Worm (Caenorhabditis elegans) whole organism, late embryonic: ENCODE measurements around the gene F01G10.4.
A peak's percentile ranks its signal among the peaks of the same experiment; 100 is the strongest.

Source experiments
- C38D4.7 ChIP-seq: fragments of 200-800 bp; sonication (Bioruptor generic); optimal IDR thresholded peaks from 2 replicates; lab custom pipeline; 2018; ENCODE audit warnings: mild to moderate bottlenecking, missing genetic modification characterization, moderate library complexity, missing compliant biosample characterization
- F13H6.1 ChIP-seq: sonication (generic microtip); optimal IDR thresholded peaks from 2 replicates; lab custom pipeline; 2016; ENCODE audit warnings: missing genetic modification characterization, missing compliant biosample characterization
- Y22D7AL.16 ChIP-seq: sonication (generic microtip); optimal IDR thresholded peaks from 2 replicates; lab custom pipeline; 2016; ENCODE audit warnings: missing genetic modification characterization, missing compliant biosample characterization
- ama-1 ChIP-seq: fragments of 150-350 bp; optimal IDR thresholded peaks from 2 replicates; lab custom pipeline; 2014
- ceh-18 ChIP-seq: sonication (generic microtip); optimal IDR thresholded peaks from 2 replicates; lab custom pipeline; 2016; ENCODE audit warnings: missing genetic modification characterization, missing compliant biosample characterization
- ceh-19 ChIP-seq: fragments of 200-800 bp; sonication (Bioruptor generic); optimal IDR thresholded peaks from 2 replicates; lab custom pipeline; 2018; ENCODE audit warnings: mild to moderate bottlenecking, missing genetic modification characterization, missing compliant biosample characterization
- ceh-2 ChIP-seq: sonication (generic microtip); optimal IDR thresholded peaks from 2 replicates; lab custom pipeline; 2016; ENCODE audit warnings: missing genotype, missing genetic modification characterization, missing compliant biosample characterization
- ceh-22 ChIP-seq: sonication (generic microtip); optimal IDR thresholded peaks from 2 replicates; lab custom pipeline; 2017; ENCODE audit warnings: missing biosample characterization, missing genetic modification characterization
- ceh-31 ChIP-seq: sonication (generic microtip); optimal IDR thresholded peaks from 2 replicates; lab custom pipeline; 2016; ENCODE audit warnings: missing genetic modification characterization, missing compliant biosample characterization
- ceh-48 ChIP-seq: sonication (generic microtip); optimal IDR thresholded peaks from 2 replicates; lab custom pipeline; 2016; ENCODE audit warnings: missing genetic modification characterization, inconsistent platforms, missing compliant biosample characterization
- ceh-9 ChIP-seq: sonication (generic microtip); optimal IDR thresholded peaks from 2 replicates; lab custom pipeline; 2016; ENCODE audit warnings: mild to moderate bottlenecking, missing genetic modification characterization, inconsistent platforms, missing compliant biosample characterization
- che-1 ChIP-seq: sonication (generic microtip); optimal IDR thresholded peaks from 2 replicates; lab custom pipeline; 2016; ENCODE audit warnings: mild to moderate bottlenecking, missing genetic modification characterization, missing compliant biosample characterization
- dmd-4 ChIP-seq: sonication (generic microtip); optimal IDR thresholded peaks from 2 replicates; lab custom pipeline; 2016; ENCODE audit warnings: borderline replicate concordance, missing genetic modification characterization, missing compliant biosample characterization
- elt-4 ChIP-seq: sonication (generic microtip); optimal IDR thresholded peaks from 2 replicates; lab custom pipeline; 2016; ENCODE audit warnings: missing genetic modification characterization, missing compliant biosample characterization
- ets-4 ChIP-seq: sonication (generic microtip); optimal IDR thresholded peaks from 2 replicates; lab custom pipeline; 2016; ENCODE audit warnings: missing genetic modification characterization, missing compliant biosample characterization
- eyg-1 ChIP-seq: sonication (generic microtip); optimal IDR thresholded peaks from 2 replicates; lab custom pipeline; 2016; ENCODE audit warnings: missing genotype, missing genetic modification characterization, missing compliant biosample characterization
- fkh-10 ChIP-seq: fragments of 150-350 bp; optimal IDR thresholded peaks from 2 replicates; lab custom pipeline; 2014; ENCODE audit warnings: missing biosample characterization, missing genetic modification reagents, missing genetic modification characterization
- gmeb-2 ChIP-seq: sonication (generic microtip); optimal IDR thresholded peaks from 2 replicates; lab custom pipeline; 2016; ENCODE audit warnings: missing genetic modification characterization, inconsistent platforms, missing compliant biosample characterization
- hlh-13 ChIP-seq: fragments of 200-800 bp; sonication (Bioruptor generic); optimal IDR thresholded peaks from 2 replicates; lab custom pipeline; 2018; ENCODE audit warnings: mild to moderate bottlenecking, missing genetic modification characterization, missing compliant biosample characterization
- hlh-15 ChIP-seq: sonication (generic microtip); optimal IDR thresholded peaks from 2 replicates; lab custom pipeline; 2016; ENCODE audit warnings: missing genetic modification characterization, missing compliant biosample characterization
- lin-11 ChIP-seq: fragments of 200-800 bp; sonication (Bioruptor generic); optimal IDR thresholded peaks from 2 replicates; lab custom pipeline; 2018; ENCODE audit warnings: mild to moderate bottlenecking, missing genetic modification characterization, missing compliant biosample characterization
- nfya-1 ChIP-seq: sonication (generic microtip); optimal IDR thresholded peaks from 2 replicates; lab custom pipeline; 2017; ENCODE audit warnings: missing genetic modification characterization, mild to moderate bottlenecking, missing compliant biosample characterization, antibody characterized with exemption, moderate library complexity
- nhr-11 ChIP-seq: fragments of 150-350 bp; optimal IDR thresholded peaks from 2 replicates; lab custom pipeline; 2014; ENCODE audit warnings: missing biosample characterization, missing genetic modification characterization
- nhr-232 ChIP-seq: sonication (generic microtip); optimal IDR thresholded peaks from 2 replicates; lab custom pipeline; 2016; ENCODE audit warnings: missing genetic modification characterization, missing compliant biosample characterization
- npax-4 ChIP-seq: sonication (generic microtip); optimal IDR thresholded peaks from 2 replicates; lab custom pipeline; 2016; ENCODE audit warnings: missing genetic modification characterization, missing compliant biosample characterization
- pha-2 ChIP-seq: sonication (generic microtip); optimal IDR thresholded peaks from 2 replicates; lab custom pipeline; 2017; ENCODE audit warnings: mild to moderate bottlenecking, missing genetic modification characterization, missing compliant biosample characterization
- ref-2 ChIP-seq: sonication (generic microtip); optimal IDR thresholded peaks from 2 replicates; lab custom pipeline; 2016; ENCODE audit warnings: missing genetic modification characterization, missing compliant biosample characterization
- rnt-1 ChIP-seq: sonication (generic microtip); optimal IDR thresholded peaks from 2 replicates; lab custom pipeline; 2016; ENCODE audit warnings: missing genetic modification characterization, missing compliant biosample characterization
- sdc-2 ChIP-seq: sonication (generic microtip); optimal IDR thresholded peaks from 2 replicates; lab custom pipeline; 2016; ENCODE audit warnings: missing genotype, missing genetic modification characterization, missing compliant biosample characterization
- syd-9 ChIP-seq: sonication (generic microtip); optimal IDR thresholded peaks from 2 replicates; lab custom pipeline; 2016; ENCODE audit warnings: mild to moderate bottlenecking, missing genetic modification characterization, moderate library complexity, missing compliant biosample characterization
- tbx-2 ChIP-seq: sonication (generic microtip); optimal IDR thresholded peaks from 2 replicates; lab custom pipeline; 2016; ENCODE audit warnings: missing genetic modification characterization, missing compliant biosample characterization
- tbx-7 ChIP-seq: sonication (generic microtip); optimal IDR thresholded peaks from 2 replicates; lab custom pipeline; 2016; ENCODE audit warnings: missing genotype, missing genetic modification characterization, missing compliant biosample characterization
- unc-42 ChIP-seq: sonication (generic microtip); optimal IDR thresholded peaks from 2 replicates; lab custom pipeline; 2016; ENCODE audit warnings: missing genotype, missing genetic modification characterization, missing compliant biosample characterization
- zip-5 ChIP-seq: sonication (generic microtip); optimal IDR thresholded peaks from 2 replicates; lab custom pipeline; 2016; ENCODE audit warnings: missing genetic modification characterization, missing compliant biosample characterization
- ztf-16 ChIP-seq: sonication (generic microtip); optimal IDR thresholded peaks from 2 replicates; lab custom pipeline; 2017; ENCODE audit warnings: missing genetic modification characterization, missing compliant biosample characterization

F01G10.4 gene

ce11 chrIV:10227534-10227933 lies 4.8 kb downstream of the F01G10.4 start, which contains the start of gene F01G10.6:
F01G10.6 (minus strand) TSS chrIV:10227634.
- TF ChIP-seq lin-11 (tag; lab: Kevin White, UChicago), result no peak

ce11 chrIV:10223723-10224122 lies 8.6 kb downstream of the F01G10.4 start, which contains the start of gene nas-12:
nas-12 (plus strand) TSS chrIV:10224023.
- TF ChIP-seq tbx-7 (tag; lab: Kevin White, UChicago), result no peak

DNA sequence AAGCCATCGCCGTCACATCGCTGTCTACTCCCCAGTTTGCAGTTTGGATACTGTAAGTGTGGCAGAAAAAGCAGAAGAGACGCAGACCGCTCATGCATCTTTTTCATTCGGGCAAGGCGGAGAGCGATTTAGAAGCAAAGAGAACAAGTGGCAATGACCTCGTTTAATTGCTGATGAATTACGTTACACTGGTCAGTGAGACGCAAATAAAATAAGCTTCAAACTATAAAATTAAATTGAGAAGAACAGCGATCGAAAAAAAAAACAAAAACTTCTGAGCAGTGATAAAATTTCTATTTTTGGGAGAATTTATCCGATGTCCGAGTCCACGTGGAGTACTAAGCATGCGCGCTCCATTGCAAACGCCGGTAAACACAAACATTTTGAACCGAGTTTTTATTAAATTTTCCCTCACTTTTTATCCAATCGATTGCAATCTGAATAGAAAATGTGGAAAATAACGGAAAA lies 10.2 kb downstream of the F01G10.4 start, which contains the start of gene C24F3.2:
TSS of gene C24F3.2 (plus strand) at position 418 of the 468 bp plus-strand sequence.
- no peak for TF ChIP-seq che-1 (tag; lab: Kevin White, UChicago)
- TF ChIP-seq nhr-11 (tag; lab: Kevin White, UChicago), result no peak
- peak; percentile 30 for TF ChIP-seq tbx-2 (tag; lab: Kevin White, UChicago)
- TF ChIP-seq unc-42 (tag; lab: Kevin White, UChicago), result peak; percentile 75
- TF ChIP-seq ets-4, result no peak
- TF ChIP-seq syd-9 (tag; lab: Kevin White, UChicago), result peak; percentile 6
- TF ChIP-seq npax-4 (tag; lab: Kevin White, UChicago), result no peak
- peak; percentile 26 for TF ChIP-seq ceh-2 (tag; lab: Kevin White, UChicago)
- TF ChIP-seq hlh-13 (GFP tag; lab: Kevin White, UChicago), result no peak
- peak; percentile 29 for TF ChIP-seq ceh-18 (tag; lab: Kevin White, UChicago)
- TF ChIP-seq C38D4.7 (GFP tag; lab: Kevin White, UChicago), result no peak
- peak; percentile 5 for TF ChIP-seq zip-5 (tag; lab: Kevin White, UChicago)
- TF ChIP-seq nfya-1 (tag; lab: Kevin White, UChicago), result peak; percentile 17
- peak; percentile 68 for TF ChIP-seq ref-2
- TF ChIP-seq ceh-31, result peak; percentile 64
- no peak for TF ChIP-seq ztf-16 (tag; lab: Kevin White, UChicago)
- peak; percentile 21 for TF ChIP-seq rnt-1 (tag; lab: Kevin White, UChicago)
- TF ChIP-seq ceh-9 (tag; lab: Kevin White, UChicago), result no peak

DNA sequence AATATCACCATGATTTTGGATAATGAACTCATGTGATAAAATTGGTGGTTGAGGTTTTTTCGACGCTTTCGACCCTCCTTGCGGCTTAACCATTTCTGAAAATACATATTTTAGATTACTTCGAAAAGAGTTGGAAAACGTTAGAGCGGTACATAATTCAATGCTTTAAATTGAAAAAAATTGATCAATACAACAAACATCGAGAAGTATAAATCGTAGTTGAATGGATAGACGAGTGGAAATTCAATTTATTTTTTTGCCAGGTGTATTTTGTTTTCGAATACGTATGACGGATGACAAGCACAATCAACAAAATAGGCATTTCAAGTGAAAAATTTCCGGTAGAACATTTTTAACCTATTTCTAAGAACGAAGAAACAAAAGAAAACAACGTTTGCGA lies 11.2 kb downstream of the F01G10.4 start, which contains the start of gene tram-1:
TSS of gene tram-1 (minus strand) at position 101 of the 400 bp plus-strand sequence.
- TF ChIP-seq ztf-16 (tag; lab: Kevin White, UChicago), result no peak
- no peak for TF ChIP-seq dmd-4 (tag; lab: Kevin White, UChicago)
- no peak for TF ChIP-seq lin-11 (tag; lab: Kevin White, UChicago)
- no peak for TF ChIP-seq hlh-15 (tag; lab: Kevin White, UChicago)
- no peak for TF ChIP-seq sdc-2
- TF ChIP-seq zip-5 (tag; lab: Kevin White, UChicago), result no peak
- no peak for TF ChIP-seq ceh-22 (tag; lab: Kevin White, UChicago)
- TF ChIP-seq pha-2 (tag; lab: Kevin White, UChicago), result no peak
- TF ChIP-seq ama-1, result no peak
- TF ChIP-seq F13H6.1 (tag; lab: Kevin White, UChicago), result no peak
- no peak for TF ChIP-seq Y22D7AL.16 (tag; lab: Kevin White, UChicago)

- no peak for TF ChIP-seq fkh-10
- TF ChIP-seq ceh-19, result no peak
- TF ChIP-seq eyg-1 (tag; lab: Kevin White, UChicago), result no peak
- TF ChIP-seq ceh-22 (tag; lab: Kevin White, UChicago), result no peak
- TF ChIP-seq ceh-48 (tag; lab: Kevin White, UChicago), result no peak
Measured at ce11 chrIV:10219208-10219607, 13.1 kb downstream of the F01G10.4 start, which contains the start of gene qns-1. qns-1 (minus strand) TSS chrIV:10219308.

DNA sequence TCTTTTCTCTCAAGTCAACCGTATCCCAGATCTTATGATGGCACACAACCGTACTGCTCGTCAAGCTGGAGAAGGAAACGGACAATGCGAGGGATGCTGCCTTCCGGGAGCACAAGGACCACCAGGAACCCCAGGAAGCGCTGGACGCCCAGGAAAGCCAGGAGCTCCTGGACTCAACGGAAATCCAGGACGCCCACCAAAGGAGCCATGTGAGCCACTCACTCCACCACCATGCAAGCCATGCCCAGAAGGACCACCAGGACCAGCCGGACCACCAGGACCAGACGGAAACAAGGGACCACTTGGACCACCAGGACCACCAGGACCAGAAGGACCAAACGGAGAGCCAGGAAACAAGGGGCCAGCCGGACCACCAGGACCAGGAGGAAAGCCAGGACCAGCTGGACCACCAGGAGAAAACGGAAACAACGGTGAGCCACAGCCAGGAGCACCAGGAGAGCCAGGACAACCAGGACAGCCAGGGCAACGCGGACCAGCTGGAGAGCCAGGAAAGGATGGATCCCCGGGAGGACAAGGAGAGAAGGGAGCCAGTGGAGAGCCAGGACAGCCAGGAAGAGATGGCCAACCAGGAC lies 15.6 kb downstream of the F01G10.4 start:
- TF ChIP-seq gmeb-2 (tag; lab: Kevin White, UChicago) (no peak), nhr-232 (tag; lab: Kevin White, UChicago) (peak; percentile 10), elt-4 (tag; lab: Kevin White, UChicago) (peak; percentile 52)
